Worm (Caenorhabditis elegans): ENCODE results near the gene sftb-2.

sftb-2 gene

ce11 chrV:103977-104376 lies 24.1 kb upstream of the sftb-2 start, which contains the start of gene rps-27:
Gene rps-27, minus strand, starts transcription at chrV:104077.
- TF ChIP-seq lin-11 (tag; optimal IDR thresholded peaks at IDR 0.05), result no peak
- TF ChIP-seq elt-4 (tag; optimal IDR thresholded peaks at IDR 0.05), result no peak
- no peak for TF ChIP-seq unc-55 (GFP tag; optimal IDR thresholded peaks at IDR 0.05)
- no peak for TF ChIP-seq fkh-6 (tag; optimal IDR thresholded peaks at IDR 0.05)
- TF ChIP-seq T23F11.4 (GFP tag; optimal IDR thresholded peaks at IDR 0.05), result no peak
- TF ChIP-seq nhr-232 (tag; optimal IDR thresholded peaks at IDR 0.05), result no peak
- no peak for TF ChIP-seq ztf-16 (tag; optimal IDR thresholded peaks at IDR 0.05)
- TF ChIP-seq pros-1 (tag; optimal IDR thresholded peaks at IDR 0.05), result no peak
- no peak for TF ChIP-seq ceh-45 (GFP tag; IDR thresholded peaks at IDR 0.05)

- TF ChIP-seq pha-2 (tag; optimal IDR thresholded peaks at IDR 0.05), result no peak
- no peak for TF ChIP-seq hlh-15 (tag; optimal IDR thresholded peaks at IDR 0.05)
- no peak for TF ChIP-seq ets-4 (tag; optimal IDR thresholded peaks at IDR 0.05)
- TF ChIP-seq hlh-30 (tag; optimal IDR thresholded peaks at IDR 0.05; ENCODE audit: insufficient read depth), result no peak
- peak; percentile 23 for TF ChIP-seq ztf-16 (tag; optimal IDR thresholded peaks at IDR 0.05)
- TF ChIP-seq zip-5 (tag; optimal IDR thresholded peaks at IDR 0.05), result peak; percentile 0
- no peak for TF ChIP-seq sdc-2 (tag; optimal IDR thresholded peaks at IDR 0.05)
- no peak for TF ChIP-seq fax-1 (tag; optimal IDR thresholded peaks at IDR 0.05)
- no peak for TF ChIP-seq sox-4 (tag; optimal IDR thresholded peaks at IDR 0.05)
- no peak for TF ChIP-seq ceh-48 (tag; optimal IDR thresholded peaks at IDR 0.05)
- TF ChIP-seq hlh-8 (tag; optimal IDR thresholded peaks at IDR 0.05), result no peak
- TF ChIP-seq unc-55 (GFP tag; optimal IDR thresholded peaks at IDR 0.05), result peak; percentile 9
- no peak for TF ChIP-seq ceh-34 (tag; optimal IDR thresholded peaks at IDR 0.05)
- no peak for TF ChIP-seq odd-2 (tag; optimal IDR thresholded peaks at IDR 0.05)
- no peak for TF ChIP-seq rnt-1 (tag; optimal IDR thresholded peaks at IDR 0.05)
- no peak for TF ChIP-seq F13H6.1 (tag; optimal IDR thresholded peaks at IDR 0.05)
- TF ChIP-seq dve-1 (tag; optimal IDR thresholded peaks at IDR 0.05), result peak; percentile 17
- peak; percentile 21 for TF ChIP-seq unc-42 (tag; optimal IDR thresholded peaks at IDR 0.05)
- TF ChIP-seq nhr-11 (tag; optimal IDR thresholded peaks at IDR 0.05), result no peak
- no peak for TF ChIP-seq lin-11 (tag; optimal IDR thresholded peaks at IDR 0.05)
- peak; percentile 66 for TF ChIP-seq nfya-1 (tag; optimal IDR thresholded peaks at IDR 0.05)
- no peak for TF ChIP-seq npax-4 (tag; optimal IDR thresholded peaks at IDR 0.05)
- no peak for TF ChIP-seq K09A11.1 (tag; optimal IDR thresholded peaks at IDR 0.05; ENCODE audit: insufficient read depth)
- no peak for TF ChIP-seq tbx-2 (tag; optimal IDR thresholded peaks at IDR 0.05)
- TF ChIP-seq ama-1 (optimal IDR thresholded peaks at IDR 0.05), result no peak
- no peak for TF ChIP-seq fkh-6 (tag; optimal IDR thresholded peaks at IDR 0.05)
- no peak for TF ChIP-seq ceh-45 (GFP tag; IDR thresholded peaks at IDR 0.05)
- peak; percentile 3 for TF ChIP-seq ref-2 (tag; optimal IDR thresholded peaks at IDR 0.05)
- TF ChIP-seq pqm-1 (tag; optimal IDR thresholded peaks at IDR 0.05), result no peak
- TF ChIP-seq unc-86 (tag; optimal IDR thresholded peaks at IDR 0.05), result no peak
- no peak for TF ChIP-seq ceh-31 (tag; optimal IDR thresholded peaks at IDR 0.05)
- TF ChIP-seq ceh-19 (GFP tag; optimal IDR thresholded peaks at IDR 0.05), result no peak
- no peak for TF ChIP-seq ceh-2 (tag; optimal IDR thresholded peaks at IDR 0.05)
- no peak for TF ChIP-seq pag-3 (tag; optimal IDR thresholded peaks at IDR 0.05; ENCODE audit: borderline replicate concordance)
- TF ChIP-seq ceh-6 (GFP tag; optimal IDR thresholded peaks at IDR 0.05), result no peak
- TF ChIP-seq fkh-10 (GFP tag; optimal IDR thresholded peaks at IDR 0.05), result no peak
These were observed 23.6 kb upstream of the sftb-2 start, which contains the start of gene picd-1 for ce11 chrV:104474-104873. Gene picd-1, plus strand, starts transcription at chrV:104825.

ce11 chrV:116243-116642 lies 11.8 kb upstream of the sftb-2 start:
- no peak for TF ChIP-seq ceh-30 (tag; optimal IDR thresholded peaks at IDR 0.05)
- TF ChIP-seq F13H6.1 (tag; optimal IDR thresholded peaks at IDR 0.05), result peak; percentile 12
- no peak for TF ChIP-seq ceh-2 (tag; optimal IDR thresholded peaks at IDR 0.05)
- peak; percentile 31 for TF ChIP-seq sdc-2 (tag; optimal IDR thresholded peaks at IDR 0.05)
- TF ChIP-seq lim-6 (tag; optimal IDR thresholded peaks at IDR 0.05), result no peak
- peak; percentile 10 for TF ChIP-seq mec-3 (tag; optimal IDR thresholded peaks at IDR 0.05; ENCODE audit: borderline replicate concordance)
